Worm (Caenorhabditis elegans): ENCODE measurements around the gene Y57G11B.5.

DNA sequence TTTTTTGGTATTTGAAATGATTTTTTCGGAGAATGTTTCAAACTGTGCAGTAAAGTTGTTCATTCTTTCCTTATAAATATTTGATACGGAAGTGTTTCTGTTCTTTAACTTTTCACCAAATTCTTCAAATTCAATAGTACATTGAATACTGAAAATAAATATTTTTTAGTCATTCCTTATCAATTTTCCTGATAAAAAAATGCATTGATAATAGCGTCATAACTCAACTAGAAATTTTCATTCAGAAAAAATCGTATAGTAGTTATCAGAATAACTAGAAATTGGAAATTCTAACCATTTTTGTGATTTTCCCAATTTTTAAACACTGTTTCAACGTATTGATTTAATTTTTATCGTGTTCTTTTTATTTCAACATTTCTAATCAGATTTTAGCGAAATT, 15.4 kb upstream of the Y57G11B.5 start:
- TF ChIP-seq ces-1 (GFP tag; optimal IDR thresholded peaks at IDR 0.05) (no peak), snpc-4 (tag; optimal IDR thresholded peaks at IDR 0.05) (no peak), unc-62 (GFP tag; optimal IDR thresholded peaks at IDR 0.05) (no peak), lin-13 (tag; optimal IDR thresholded peaks at IDR 0.05) (no peak), elt-3 (tag; optimal IDR thresholded peaks at IDR 0.05) (no peak), nhr-28 (tag; optimal IDR thresholded peaks at IDR 0.05) (no peak), mls-2 (tag; optimal IDR thresholded peaks at IDR 0.05) (no peak), hlh-1 (tag; optimal IDR thresholded peaks at IDR 0.05) (no peak), nhr-12 (tag; optimal IDR thresholded peaks at IDR 0.05) (no peak)

Measured in whole organism, mixed stage, embryonic.